Worm (Caenorhabditis elegans) whole organism, mixed stage, embryonic: ENCODE results near the gene T01E8.1.

Experiments used
- blmp-1 ChIP-seq: fragments of 150-350 bp; optimal IDR thresholded peaks from 2 replicates; lab custom pipeline; 2014; ENCODE audit warnings: missing biosample characterization, missing genetic modification characterization
- elt-1 ChIP-seq: sonication (generic microtip); optimal IDR thresholded peaks from 2 replicates; lab custom pipeline; 2017; ENCODE audit warnings: missing genetic modification characterization, mild to moderate bottlenecking, missing compliant biosample characterization, antibody characterized with exemption, moderate library complexity, borderline replicate concordance; ENCODE audit not compliant: insufficient read depth
- lin-13 ChIP-seq: fragments of 150-350 bp; optimal IDR thresholded peaks from 2 replicates; lab custom pipeline; 2014; ENCODE audit warnings: missing biosample characterization, missing genetic modification characterization
- lsy-2 ChIP-seq: fragments of 150-350 bp; optimal IDR thresholded peaks from 2 replicates; lab custom pipeline; 2014; ENCODE audit warnings: missing biosample characterization, missing genetic modification characterization
- nhr-12 ChIP-seq: fragments of 150-350 bp; optimal IDR thresholded peaks from 2 replicates; lab custom pipeline; 2014; ENCODE audit warnings: missing biosample characterization, missing genetic modification characterization
- nhr-76 ChIP-seq: sonication (generic microtip); optimal IDR thresholded peaks from 2 replicates; lab custom pipeline; 2017; ENCODE audit warnings: missing biosample characterization, missing genetic modification characterization
- snpc-4 ChIP-seq: fragments of 150-350 bp; optimal IDR thresholded peaks from 2 replicates; lab custom pipeline; 2014; ENCODE audit warnings: missing biosample characterization, missing genetic modification characterization
- unc-62 ChIP-seq: fragments of 150-350 bp; optimal IDR thresholded peaks from 2 replicates; lab custom pipeline; 2014; ENCODE audit warnings: missing biosample characterization, missing genetic modification reagents, missing genetic modification characterization
- zip-8 ChIP-seq: fragments of 150-350 bp; optimal IDR thresholded peaks from 2 replicates; lab custom pipeline; 2014; ENCODE audit warnings: missing biosample characterization, missing genetic modification characterization

DNA sequence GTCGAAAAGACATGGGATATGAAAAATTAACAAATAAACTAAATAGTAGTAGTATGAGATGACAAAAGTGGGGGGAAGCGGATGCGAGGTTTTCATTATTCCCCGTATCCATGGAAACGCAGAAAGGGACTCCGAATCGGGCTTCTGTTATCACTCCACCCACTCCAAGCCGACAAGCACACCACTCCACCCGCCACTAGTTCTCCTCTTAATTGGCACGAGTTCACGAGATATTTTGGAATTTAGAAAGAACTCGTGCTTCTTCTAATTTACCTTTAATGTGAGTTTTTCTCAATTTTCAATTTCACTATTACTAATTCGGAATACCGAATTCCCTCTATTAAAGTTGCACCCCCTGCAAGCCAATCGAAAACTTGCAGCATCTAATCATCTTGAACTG, 40.2 kb upstream of the T01E8.1 start:
- TF ChIP-seq zip-8 (tag; lab: Kevin White, UChicago) (no peak), lsy-2 (tag; lab: Kevin White, UChicago) (no peak), nhr-76 (no peak), unc-62 (GFP tag; lab: Kevin White, UChicago) (no peak), blmp-1 (tag; lab: Kevin White, UChicago) (no peak), lin-13 (tag; lab: Kevin White, UChicago) (no peak), elt-1 (tag; lab: Kevin White, UChicago) (no peak), snpc-4 (tag; lab: Kevin White, UChicago) (no peak), nhr-12 (tag; lab: Kevin White, UChicago) (no peak)
